Fruit fly (Drosophila melanogaster) S2 (cell line): ENCODE results near the gene CG17931.

Experiments
- CG8478 ChIP-seq: fragments of >200 bp; optimal IDR thresholded peaks from 2 replicates; lab custom pipeline; 2018
- CTCF ChIP-seq, 2 experiments: fragments of >200 bp; optimal IDR thresholded peaks; 2 replicates each; lab custom pipeline; 2018

DNA sequence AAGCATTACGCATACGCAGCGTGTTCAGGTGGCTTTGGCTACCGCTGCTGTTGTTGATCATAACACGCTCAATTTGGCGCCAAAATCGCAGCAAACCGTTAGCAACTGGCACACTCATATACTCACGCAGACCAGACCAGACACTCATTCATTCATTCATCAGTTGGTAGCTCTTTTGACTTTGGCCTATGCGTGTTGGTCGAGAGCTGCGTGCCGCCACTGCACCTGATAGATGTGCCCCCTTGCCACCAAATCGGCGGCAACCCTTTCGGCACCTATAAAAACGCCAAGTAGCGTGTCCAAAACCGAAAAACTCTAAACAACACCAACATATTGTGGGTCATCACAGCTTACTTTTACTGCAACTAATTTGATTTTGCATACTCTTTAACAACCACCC is 35.3 kb upstream of the CG17931 start:
- TF ChIP-seq CTCF (optimal IDR thresholded peaks at IDR 0.05; lab: Kevin White, UChicago) (no peak), CG8478 (no peak)
